Worm (Caenorhabditis elegans) whole organism, L2 larva: ENCODE measurements around the gene pno-1.

Source experiments
- F13H6.1 ChIP-seq: sonication (generic microtip); optimal IDR thresholded peaks from 2 replicates; lab custom pipeline; 2016; ENCODE audit warnings: missing genetic modification characterization, missing compliant biosample characterization
- R02D3.7 ChIP-seq: fragments of 150-350 bp; optimal IDR thresholded peaks from 2 replicates; lab custom pipeline; 2014; ENCODE audit warnings: missing biosample characterization, missing genetic modification characterization
- egl-27 ChIP-seq: sonication (generic microtip); optimal IDR thresholded peaks from 3 replicates; lab custom pipeline; 2017; ENCODE audit warnings: missing biosample characterization, missing genetic modification reagents, missing genetic modification characterization
- nhr-11 ChIP-seq: fragments of 150-350 bp; optimal IDR thresholded peaks from 2 replicates; lab custom pipeline; 2014; ENCODE audit warnings: missing biosample characterization, missing genetic modification characterization
- nhr-23 ChIP-seq: fragments of 150-350 bp; optimal IDR thresholded peaks from 2 replicates; lab custom pipeline; 2014; ENCODE audit warnings: missing biosample characterization, missing genetic modification reagents, missing genetic modification characterization
- skn-1 ChIP-seq: sonication (generic microtip); optimal IDR thresholded peaks from 2 replicates; lab custom pipeline; 2017; ENCODE audit warnings: missing biosample characterization, missing genetic modification characterization
- unc-62 ChIP-seq: fragments of 150-350 bp; optimal IDR thresholded peaks from 2 replicates; lab custom pipeline; 2014; ENCODE audit warnings: missing biosample characterization, missing genetic modification reagents, missing genetic modification characterization

DNA sequence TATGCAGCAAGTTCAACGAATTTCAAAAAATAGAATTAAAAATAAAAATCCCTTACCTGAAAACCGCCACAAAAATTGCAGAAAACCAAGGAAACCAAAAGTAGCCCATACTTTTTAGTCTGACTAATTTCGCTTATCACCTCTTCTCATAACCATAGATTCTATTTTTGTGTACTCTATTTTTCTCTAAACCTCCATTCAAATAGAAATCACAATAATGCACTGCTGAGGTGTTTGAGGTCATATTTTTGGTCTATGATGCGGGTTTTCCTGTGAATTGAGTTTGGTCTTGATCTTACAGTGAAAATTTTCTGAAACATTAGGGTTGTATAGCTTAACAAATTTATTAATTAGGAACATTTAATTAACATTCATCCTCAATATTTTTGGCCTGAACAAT is 39.2 kb upstream of the pno-1 start, which contains the start of gene cyp-13A1:
- TF ChIP-seq nhr-11 (tag; lab: Kevin White, UChicago): no peak
- TF ChIP-seq egl-27 (tag; lab: Kevin White, UChicago): no peak
- TF ChIP-seq skn-1 (tag; lab: Kevin White, UChicago): no peak
- TF ChIP-seq nhr-23 (tag; lab: Kevin White, UChicago): no peak
- TF ChIP-seq F13H6.1: no peak
- TF ChIP-seq R02D3.7 (tag; lab: Kevin White, UChicago): no peak
- TF ChIP-seq unc-62: no peak
